Worm (Caenorhabditis elegans) whole organism, young adult: ENCODE results near the gene F22F4.9.

ENCODE experiments used
- B0035.1 ChIP-seq: sonication (generic microtip); optimal IDR thresholded peaks from 2 replicates; lab custom pipeline; 2016; ENCODE audit warnings: missing genetic modification characterization, mild to moderate bottlenecking, missing compliant biosample characterization, missing genotype, missing genetic modification reagents
- F23B12.7 ChIP-seq: sonication (generic microtip); optimal IDR thresholded peaks from 2 replicates; lab custom pipeline; 2017; ENCODE audit warnings: missing genetic modification characterization, mild to moderate bottlenecking, missing compliant biosample characterization, antibody characterized with exemption, moderate library complexity; ENCODE audit not compliant: insufficient read depth
- F49E8.2 ChIP-seq: sonication (generic microtip); optimal IDR thresholded peaks from 3 replicates; lab custom pipeline; 2017; ENCODE audit warnings: missing genetic modification characterization, mild to moderate bottlenecking, missing compliant biosample characterization, antibody characterized with exemption, moderate library complexity; ENCODE audit not compliant: insufficient read depth
- F57C9.4 ChIP-seq: sonication (generic microtip); optimal IDR thresholded peaks from 2 replicates; lab custom pipeline; 2017; ENCODE audit warnings: mild to moderate bottlenecking, missing genetic modification characterization, missing compliant biosample characterization
- T07F8.4 ChIP-seq: sonication (generic microtip); optimal IDR thresholded peaks from 2 replicates; lab custom pipeline; 2016; ENCODE audit warnings: mild to moderate bottlenecking, missing genetic modification characterization, moderate library complexity, missing compliant biosample characterization
- Y67H2A.10 ChIP-seq: fragments of 200-800 bp; sonication (Bioruptor generic); conservative IDR thresholded peaks from 2 replicates; pipeline ENCODE4 v1.3.6; 2022; ENCODE audit warnings: missing genetic modification reagents, missing genetic modification characterization, missing compliant biosample characterization
- Y95B8A.8 ChIP-seq: fragments of 200-800 bp; sonication (Bioruptor generic); IDR thresholded peaks from 2 replicates; pipeline ENCODE4 v1.3.6; 2022; ENCODE audit warnings: missing genetic modification reagents, missing genetic modification characterization, missing compliant biosample characterization
- aptf-2 ChIP-seq: fragments of 200-800 bp; sonication (Bioruptor generic); conservative IDR thresholded peaks from 2 replicates; pipeline ENCODE4 v1.3.6; 2022; ENCODE audit warnings: missing genetic modification reagents, missing genetic modification characterization, missing compliant biosample characterization
- atf-7 ChIP-seq: sonication (generic microtip); optimal IDR thresholded peaks from 2 replicates; lab custom pipeline; 2017; ENCODE audit warnings: mild to moderate bottlenecking, missing genetic modification characterization, missing compliant biosample characterization
- attf-3 ChIP-seq: fragments of 200-800 bp; sonication (Bioruptor generic); conservative IDR thresholded peaks from 2 replicates; pipeline ENCODE4 v1.3.6; 2022; ENCODE audit warnings: missing genetic modification reagents, missing genetic modification characterization, missing compliant biosample characterization
- bed-2 ChIP-seq: fragments of 200-800 bp; sonication (Bioruptor generic); IDR thresholded peaks from 2 replicates; pipeline ENCODE4 v1.3.6; 2022; ENCODE audit warnings: missing genetic modification reagents, missing genetic modification characterization, missing compliant biosample characterization
- ceh-40 ChIP-seq: fragments of 200-800 bp; sonication (Bioruptor generic); IDR thresholded peaks from 2 replicates; pipeline ENCODE4 v1.3.6; 2022; ENCODE audit warnings: missing genetic modification characterization, missing compliant biosample characterization
- ceh-58 ChIP-seq: fragments of 200-800 bp; sonication (Bioruptor generic); IDR thresholded peaks from 2 replicates; pipeline ENCODE4 v1.3.6; 2022; ENCODE audit warnings: missing genetic modification characterization, missing compliant biosample characterization
- egl-18 ChIP-seq: fragments of 200-800 bp; sonication (Bioruptor generic); IDR thresholded peaks from 2 replicates; pipeline ENCODE4 v1.3.6; 2022; ENCODE audit warnings: missing genetic modification reagents, missing genetic modification characterization, missing compliant biosample characterization
- egrh-3 ChIP-seq: fragments of 200-800 bp; sonication (Bioruptor generic); IDR thresholded peaks from 2 replicates; pipeline ENCODE4 v1.3.6; 2022; ENCODE audit warnings: missing genetic modification reagents, missing genetic modification characterization, missing compliant biosample characterization
- him-1 ChIP-seq: sonication (generic microtip); optimal IDR thresholded peaks from 2 replicates; lab custom pipeline; 2016; ENCODE audit warnings: missing genotype, missing genetic modification reagents, missing genetic modification characterization, missing compliant biosample characterization
- hlh-12 ChIP-seq: sonication (generic microtip); optimal IDR thresholded peaks from 2 replicates; lab custom pipeline; 2016; ENCODE audit warnings: missing genetic modification characterization, missing compliant biosample characterization
- hlh-26 ChIP-seq: fragments of 200-800 bp; sonication (Bioruptor generic); conservative IDR thresholded peaks from 2 replicates; pipeline ENCODE4 v1.3.6; 2022; ENCODE audit warnings: missing genetic modification reagents, missing genetic modification characterization, missing compliant biosample characterization
- hmg-1.2 ChIP-seq: fragments of 200-800 bp; sonication (Bioruptor generic); IDR thresholded peaks from 2 replicates; pipeline ENCODE4 v1.3.6; 2022; ENCODE audit warnings: missing genetic modification reagents, missing genetic modification characterization, missing compliant biosample characterization
- hrde-1 ChIP-seq: sonication (generic microtip); optimal IDR thresholded peaks from 2 replicates; lab custom pipeline; 2016; ENCODE audit warnings: missing genetic modification characterization, mild to moderate bottlenecking, missing compliant biosample characterization, moderate library complexity, missing genotype, missing genetic modification reagents, borderline replicate concordance
- madf-6 ChIP-seq: fragments of 200-800 bp; sonication (Bioruptor generic); IDR thresholded peaks from 2 replicates; pipeline ENCODE4 v1.3.6; 2022; ENCODE audit warnings: missing genetic modification reagents, missing genetic modification characterization, missing compliant biosample characterization
- mcd-1 ChIP-seq: fragments of 200-800 bp; sonication (Bioruptor generic); IDR thresholded peaks from 2 replicates; pipeline ENCODE4 v1.3.6; 2022; ENCODE audit warnings: missing genetic modification reagents, missing genetic modification characterization, missing compliant biosample characterization
- nhr-179 ChIP-seq: sonication (generic microtip); optimal IDR thresholded peaks from 2 replicates; lab custom pipeline; 2016; ENCODE audit warnings: mild to moderate bottlenecking, missing genetic modification characterization, missing compliant biosample characterization
- nhr-80 ChIP-seq: sonication (generic microtip); optimal IDR thresholded peaks from 2 replicates; lab custom pipeline; 2016; ENCODE audit warnings: missing genetic modification characterization, missing compliant biosample characterization
- rcor-1 ChIP-seq: fragments of 200-800 bp; sonication (Bioruptor generic); IDR thresholded peaks from 2 replicates; pipeline ENCODE4 v1.3.6; 2022; ENCODE audit warnings: missing genetic modification reagents, missing genetic modification characterization, missing compliant biosample characterization
- repo-1 ChIP-seq: sonication (generic microtip); optimal IDR thresholded peaks from 2 replicates; lab custom pipeline; 2017; ENCODE audit warnings: mild to moderate bottlenecking, missing genetic modification characterization, missing compliant biosample characterization
- sea-2 ChIP-seq: fragments of 200-800 bp; sonication (Bioruptor generic); IDR thresholded peaks from 2 replicates; pipeline ENCODE4 v1.3.6; 2022; ENCODE audit warnings: missing genetic modification characterization, missing compliant biosample characterization
- snpc-4 ChIP-seq, 5 experiments: fragments of 150-350 bp in 1 of 5; sonication (generic microtip) in 4 of 5; optimal IDR thresholded peaks; 2 replicates each; lab custom pipeline; 2014 to 2018; ENCODE audit warnings: missing genetic modification characterization in 5 of 5, missing biosample characterization in 3 of 5, antibody characterized with exemption in 2 of 5, mild to moderate bottlenecking in 2 of 5, missing compliant biosample characterization in 2 of 5, missing genotype in 2 of 5, moderate library complexity in 2 of 5, missing genetic modification reagents in 1 of 5
- tbx-9 ChIP-seq: sonication (generic microtip); optimal IDR thresholded peaks from 2 replicates; lab custom pipeline; 2016; ENCODE audit warnings: borderline replicate concordance, missing genetic modification characterization, inconsistent platforms, missing compliant biosample characterization
- unc-130 ChIP-seq: sonication (generic microtip); optimal IDR thresholded peaks from 2 replicates; lab custom pipeline; 2016; ENCODE audit warnings: missing genetic modification reagents, missing genetic modification characterization, missing compliant biosample characterization
- zfh-2 ChIP-seq: fragments of 200-800 bp; sonication (Bioruptor generic); conservative IDR thresholded peaks from 2 replicates; pipeline ENCODE4 v1.3.6; 2022; ENCODE audit warnings: missing genetic modification reagents, missing genetic modification characterization, missing compliant biosample characterization
- ztf-22 ChIP-seq: fragments of 200-800 bp; sonication (Bioruptor generic); optimal IDR thresholded peaks from 2 replicates; lab custom pipeline; 2018; ENCODE audit warnings: mild to moderate bottlenecking, missing genetic modification characterization, moderate library complexity, missing compliant biosample characterization

F22F4.9 gene

DNA sequence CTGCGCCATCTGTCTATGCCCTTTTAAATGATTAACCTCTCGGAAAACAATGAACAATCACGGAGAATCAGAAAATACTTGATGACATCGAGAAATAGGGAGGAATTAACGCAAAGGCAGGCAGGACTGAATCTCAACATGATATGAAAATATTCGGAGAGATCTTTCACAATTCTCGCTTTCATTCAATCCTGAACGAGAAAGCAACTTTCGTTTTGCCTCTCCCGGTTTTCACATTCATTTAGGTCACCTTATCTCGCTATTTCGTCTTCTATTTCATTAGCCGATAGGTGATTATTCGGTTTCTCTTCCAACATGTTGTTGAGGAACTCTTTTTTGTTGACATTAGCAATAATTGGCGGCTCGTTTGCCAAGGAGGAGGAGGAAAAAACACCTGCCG is 5.0 kb upstream of the F22F4.9 start:
- TF ChIP-seq bed-2 (GFP tag; lab: Robert Waterston, UW) = no peak

DNA sequence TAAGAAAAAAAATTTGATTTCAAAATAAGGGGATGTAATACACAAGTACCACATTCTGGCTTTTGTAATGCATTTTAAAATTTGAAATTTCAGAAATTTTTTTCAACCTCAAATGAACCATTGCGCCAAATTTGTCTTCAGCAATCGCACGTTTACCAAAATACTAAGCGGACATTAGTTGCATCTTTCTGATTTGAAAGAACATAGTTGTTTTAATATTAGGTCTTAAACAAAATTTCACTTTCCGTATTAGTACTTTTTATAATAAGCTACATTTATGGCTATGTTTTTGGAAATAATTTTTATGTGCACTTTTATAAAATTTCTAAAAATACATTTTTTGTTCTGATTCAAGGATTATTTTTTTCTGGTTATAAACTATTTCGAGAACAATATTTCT is 4.5 kb upstream of the F22F4.9 start, which contains the start of gene sups-1:
Gene sups-1 (plus strand): TSS at position 301 of the 400 bp plus-strand sequence.
- TF ChIP-seq nhr-80 (tag; lab: Kevin White, UChicago) (no peak), ceh-40 (GFP tag; lab: Robert Waterston, UW) (no peak), ceh-58 (GFP tag; lab: Robert Waterston, UW) (no peak), unc-130 (GFP tag; lab: Kevin White, UChicago) (no peak)
- TF ChIP-seq, all 124 proteins: peak for 0

DNA sequence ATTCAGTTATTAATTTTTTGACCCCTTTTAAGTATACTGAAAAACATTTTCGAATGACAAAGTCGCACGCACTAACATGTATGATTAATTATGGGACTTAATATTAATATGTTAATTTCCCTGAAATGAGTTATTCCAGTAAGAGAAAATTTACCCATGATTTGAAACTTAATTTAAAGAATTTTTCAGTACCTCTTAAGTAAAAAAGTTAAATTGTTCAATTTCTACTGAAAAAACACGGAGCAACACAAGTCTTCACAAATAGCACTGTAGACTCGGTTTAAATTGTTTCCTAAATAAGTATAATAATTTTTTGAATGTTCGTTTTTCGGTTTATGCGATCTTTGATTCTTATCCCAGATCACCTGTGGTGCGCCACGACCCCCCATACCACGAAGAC is 3.2 kb upstream of the F22F4.9 start:
- TF ChIP-seq egl-18 (no peak), ztf-22 (GFP tag; lab: Kevin White, UChicago) (no peak)

DNA sequence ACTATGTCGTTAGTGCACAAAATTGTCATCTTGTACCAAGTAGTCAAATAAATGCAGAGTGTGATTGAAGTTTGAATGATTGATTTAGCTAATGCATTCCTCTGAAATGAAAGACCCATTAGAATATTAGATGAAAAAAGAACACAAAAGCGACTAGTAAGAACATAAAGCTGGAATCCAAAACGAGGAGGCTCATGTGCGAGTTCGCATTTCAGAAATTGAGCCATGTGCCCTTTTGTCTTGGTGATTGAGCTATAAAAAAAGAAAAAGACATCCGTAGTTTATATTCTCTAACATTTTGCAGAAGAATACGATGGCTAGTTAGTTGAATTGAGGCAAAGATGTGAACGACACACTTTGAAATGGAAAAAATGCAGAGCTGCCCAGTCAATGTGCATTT is 2.1 kb upstream of the F22F4.9 start, which contains the start of gene F22F4.4:
Gene F22F4.4 (minus strand): TSS at position 101 of the 400 bp plus-strand sequence.
- TF ChIP-seq Y67H2A.10 (GFP tag; lab: Robert Waterston, UW) (no peak), mcd-1 (no peak), tbx-9 (no peak), nhr-179 (tag; lab: Kevin White, UChicago) (no peak), hlh-12 (tag; lab: Kevin White, UChicago) (no peak), B0035.1 (tag; lab: Kevin White, UChicago) (no peak), F49E8.2 (tag; lab: Kevin White, UChicago) (no peak), snpc-4 (GFP tag; optimal IDR thresholded peaks at IDR 0.05; lab: Kevin White, UChicago) (no peak), snpc-4 (tag; optimal IDR thresholded peaks at IDR 0.05; lab: Kevin White, UChicago) (no peak), attf-3 (GFP tag; lab: Robert Waterston, UW) (no peak), sea-2 (GFP tag; lab: Robert Waterston, UW) (no peak), him-1 (tag; lab: Kevin White, UChicago) (no peak), Y95B8A.8 (no peak), F57C9.4 (tag; lab: Kevin White, UChicago) (no peak), hrde-1 (no peak), hlh-26 (GFP tag; lab: Robert Waterston, UW) (no peak), ceh-40 (GFP tag; lab: Robert Waterston, UW) (no peak), T07F8.4 (tag; lab: Kevin White, UChicago) (no peak), egrh-3 (GFP tag; lab: Robert Waterston, UW) (no peak), F23B12.7 (tag; lab: Kevin White, UChicago) (no peak)

DNA sequence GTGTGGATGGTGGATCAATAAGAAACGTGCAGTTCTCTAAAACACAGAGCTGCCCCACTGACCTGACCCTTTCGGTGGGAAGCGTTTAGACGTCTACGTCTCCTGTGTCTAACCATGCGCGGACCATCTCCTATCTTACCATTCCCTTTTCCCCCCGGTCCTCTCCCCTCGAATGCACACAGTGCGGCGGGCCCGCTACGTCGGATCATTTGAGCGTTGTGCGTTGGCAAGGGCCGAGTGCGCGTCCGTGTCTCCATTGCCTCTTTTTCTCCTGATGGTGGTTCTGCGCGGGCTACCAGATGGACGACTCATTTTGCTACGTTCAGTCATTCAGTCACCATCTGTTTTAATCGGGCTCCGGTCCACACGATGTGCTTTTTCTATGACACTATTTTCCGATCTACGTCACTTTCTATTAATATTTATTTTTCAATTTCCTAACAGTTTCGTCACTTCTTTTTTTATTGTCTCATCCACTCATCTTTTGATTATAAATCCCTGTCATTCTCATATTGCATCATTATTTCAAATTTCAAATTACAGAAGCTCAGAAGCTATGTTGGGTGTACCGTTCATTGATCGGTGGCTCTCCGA is 3.6 kb downstream of the F22F4.9 start, which contains the start of gene inx-3:
Gene inx-3 (plus strand): TSS at position 544 of the 594 bp plus-strand sequence.
- TF ChIP-seq madf-6 (GFP tag; lab: Robert Waterston, UW) (peak; percentile 32; the same call in 1 of the 2 replicates), repo-1 (no peak), atf-7 (tag; lab: Kevin White, UChicago) (no peak), hmg-1.2 (GFP tag; lab: Robert Waterston, UW) (peak; percentile 33; the same call in 1 of the 2 replicates), bed-2 (GFP tag; lab: Robert Waterston, UW) (0 out of 2 replicates have a peak, but pooled peaks have one; percentile 19), zfh-2 (GFP tag; lab: Robert Waterston, UW) (peak; percentile 88), rcor-1 (GFP tag; lab: Robert Waterston, UW) (no peak), aptf-2 (peak; percentile 48)
